Fruit fly (Drosophila melanogaster) whole organism, larva: ENCODE measurements around the gene MtnE.

Source experiments
- noc ChIP-seq: fragments of 200-800 bp; sonication (Bioruptor generic); optimal IDR thresholded peaks from 3 replicates; lab custom pipeline; 2019; ENCODE audit warnings: missing biosample characterization, mild to moderate bottlenecking, missing genetic modification characterization, moderate library complexity

MtnE gene

dm6 chr3R:20556281-20557113, 22.0 kb upstream of the MtnE start:
- peak; percentile 87 for TF ChIP-seq noc (tag; lab: Kevin White, UChicago)

dm6 chr3R:20555720-20556280, 21.3 kb upstream of the MtnE start:
- TF ChIP-seq noc (tag; lab: Kevin White, UChicago): no peak

- peak; percentile 39 for TF ChIP-seq noc (tag; lab: Kevin White, UChicago)
These were observed 20.5 kb upstream of the MtnE start for dm6 chr3R:20555023-20555422.

- no peak for TF ChIP-seq noc (tag; lab: Kevin White, UChicago)
These were observed 19.8 kb upstream of the MtnE start, which contains the start of gene att-ORFB for dm6 chr3R:20554300-20554699. Gene att-ORFB, minus strand, starts transcription at chr3R:20554400.

- no peak for TF ChIP-seq noc (tag; lab: Kevin White, UChicago)
These were observed 17.6 kb upstream of the MtnE start, which contains the start of gene Stat92E for dm6 chr3R:20552093-20552492. Gene Stat92E, minus strand, starts transcription at chr3R:20552311.

- TF ChIP-seq noc (tag; lab: Kevin White, UChicago): no peak
These were observed 17.1 kb upstream of the MtnE start for dm6 chr3R:20551487-20552079.

- peak; percentile 69 for TF ChIP-seq noc (tag; lab: Kevin White, UChicago)
These were observed 16.4 kb upstream of the MtnE start for dm6 chr3R:20550632-20551486.

dm6 chr3R:20549855-20550603, 15.5 kb upstream of the MtnE start:
- TF ChIP-seq noc (tag; lab: Kevin White, UChicago): peak; percentile 91

- no peak for TF ChIP-seq noc (tag; lab: Kevin White, UChicago)
These were observed 14.7 kb upstream of the MtnE start for dm6 chr3R:20549017-20549854.

- TF ChIP-seq noc (tag; lab: Kevin White, UChicago): peak; percentile 93
These were observed 13.8 kb upstream of the MtnE start for dm6 chr3R:20548255-20548654.

dm6 chr3R:20547758-20548157, 13.3 kb upstream of the MtnE start:
- no peak for TF ChIP-seq noc (tag; lab: Kevin White, UChicago)

- TF ChIP-seq noc (tag; lab: Kevin White, UChicago): peak; percentile 73
These were observed 12.4 kb upstream of the MtnE start for dm6 chr3R:20546662-20547620.

- peak; percentile 10 for TF ChIP-seq noc (tag; lab: Kevin White, UChicago)
These were observed 11.2 kb upstream of the MtnE start for dm6 chr3R:20545678-20546077.
